Fruit fly (Drosophila melanogaster): ENCODE results near the gene CG7394.

The CG7394 gene

DNA sequence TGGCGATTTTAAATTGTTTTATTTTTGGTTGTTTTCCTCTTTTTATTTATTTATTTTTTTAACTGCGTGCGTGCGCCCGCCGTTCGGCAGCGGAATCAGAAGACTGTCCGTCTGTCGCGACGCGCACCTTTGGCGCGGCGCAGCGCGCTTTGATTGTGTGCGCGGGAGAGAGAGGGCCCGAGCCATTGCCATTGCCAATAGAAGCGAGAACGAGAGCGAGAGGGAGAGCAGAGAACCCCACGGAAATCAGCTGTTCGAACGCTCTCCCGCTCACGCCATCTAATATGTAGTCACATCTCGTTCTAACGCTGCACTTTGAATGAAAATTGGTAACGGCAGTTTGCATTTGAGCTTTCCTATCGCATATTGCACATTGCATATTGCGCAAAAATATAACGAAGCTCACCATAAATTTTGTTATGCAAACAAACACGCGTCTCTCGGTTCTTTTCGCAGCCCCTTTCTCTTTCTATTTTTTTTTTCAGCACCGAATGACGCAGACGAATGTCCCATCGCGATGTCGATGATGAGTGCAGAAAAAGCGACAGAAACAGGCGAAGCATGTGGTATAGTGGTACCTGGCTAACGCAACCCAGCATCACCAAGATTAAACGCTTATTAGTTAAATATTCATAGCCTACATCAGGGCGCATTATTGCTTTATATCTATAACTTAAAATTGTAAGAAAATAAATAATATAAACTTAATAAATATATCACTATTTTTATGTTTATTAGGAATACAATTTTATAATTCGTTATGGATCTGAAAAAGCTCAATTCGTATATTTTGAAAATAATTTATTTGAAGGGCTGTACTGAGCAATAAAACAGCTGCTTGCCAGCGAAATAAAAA, 27.2 kb upstream of the CG7394 start (continued):
- no peak for TF ChIP-seq CG7786 (GFP tag; optimal IDR thresholded peaks at IDR 0.05)
- TF ChIP-seq CG12236 (GFP tag; optimal IDR thresholded peaks at IDR 0.05) = no peak
- TF ChIP-seq sug (tag; optimal IDR thresholded peaks at IDR 0.05) = no peak

DNA sequence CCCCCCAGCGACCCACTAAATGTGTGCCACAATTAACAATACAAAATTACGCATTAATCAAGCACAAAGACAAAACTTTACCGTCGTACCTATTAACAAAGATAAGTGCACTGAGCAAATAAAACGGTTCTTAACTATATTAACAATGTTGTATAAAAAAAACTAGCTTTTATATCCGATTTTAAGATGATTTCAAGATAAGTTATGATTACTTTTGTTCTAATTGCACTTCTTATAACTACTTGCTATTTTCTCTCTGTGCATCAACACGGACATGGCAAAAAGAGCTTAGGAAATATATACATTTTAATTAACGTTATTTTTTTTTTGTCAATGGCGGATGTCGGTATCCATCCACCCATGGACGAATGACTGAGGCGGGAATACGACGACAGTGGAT, 25.7 kb upstream of the CG7394 start:
- TF ChIP-seq Ptx1 (GFP tag; IDR thresholded peaks at IDR 0.05) (peak; percentile 54), ind (GFP tag; optimal IDR thresholded peaks at IDR 0.05) (peak; percentile 11), crol (GFP tag; IDR thresholded peaks at IDR 0.05) (peak; percentile 18; the same call in 1 of the 2 replicates), Asciz (GFP tag; optimal IDR thresholded peaks at IDR 0.05) (no peak), seq (GFP tag; IDR thresholded peaks at IDR 0.05) (peak; percentile 56; the same call in 1 of the 2 replicates), Xbp1 (GFP tag; optimal IDR thresholded peaks at IDR 0.05) (peak; percentile 7), pan (optimal IDR thresholded peaks at IDR 0.05) (no peak), pan (GFP tag; optimal IDR thresholded peaks at IDR 0.05 in 1 of 2, IDR thresholded peaks at IDR 0.05 in 1 of 2) (peak in 1 of 2 experiments; percentile 42), bsh (GFP tag; optimal IDR thresholded peaks at IDR 0.05) (peak in 1 of 2 experiments; percentile 41), Atf6 (GFP tag; IDR thresholded peaks at IDR 0.05) (peak; percentile 38; the same call in 1 of the 2 replicates), dmrt99B (tag; optimal IDR thresholded peaks at IDR 0.05) (peak; percentile 31), CG3281 (GFP tag; optimal IDR thresholded peaks at IDR 0.05) (peak; percentile 6), corto (GFP tag; optimal IDR thresholded peaks at IDR 0.05) (no peak), ttk (GFP tag; IDR thresholded peaks at IDR 0.05) (0 out of 2 replicates have a peak, but pooled peaks have one; percentile 7), az2 (GFP tag; optimal IDR thresholded peaks at IDR 0.05) (peak; percentile 2), CG17328 (GFP tag; IDR thresholded peaks at IDR 0.05) (peak; percentile 7; the same call in 1 of the 2 replicates), E2f2 (GFP tag; IDR thresholded peaks at IDR 0.05) (peak; percentile 25; the same call in 1 of the 2 replicates), Optix (GFP tag; IDR thresholded peaks at IDR 0.05) (no peak), CG34422 (GFP tag; IDR thresholded peaks at IDR 0.05) (0 out of 3 replicates have a peak, but pooled peaks have one; percentile 55), CG7839 (tag; optimal IDR thresholded peaks at IDR 0.05) (peak; percentile 12), crp (GFP tag; optimal IDR thresholded peaks at IDR 0.05) (no peak), unpg (GFP tag; optimal IDR thresholded peaks at IDR 0.05) (peak; percentile 24), sens (GFP tag) (peak; percentile 83), CG14441 (GFP tag; IDR thresholded peaks at IDR 0.05) (peak; percentile 27; the same call in 1 of the 2 replicates), pnt (GFP tag; optimal IDR thresholded peaks at IDR 0.05) (no peak), ems (GFP tag; optimal IDR thresholded peaks at IDR 0.05) (peak; percentile 5), CG2120 (GFP tag; optimal IDR thresholded peaks at IDR 0.05) (peak; percentile 7), CG31441 (GFP tag; IDR thresholded peaks at IDR 0.05) (peak; percentile 29; the same call in 1 of the 2 replicates), CG15514 (GFP tag; optimal IDR thresholded peaks at IDR 0.05) (peak; percentile 15), sisA (GFP tag; IDR thresholded peaks at IDR 0.05) (peak; percentile 43), Vsx1 (GFP tag; optimal IDR thresholded peaks at IDR 0.05) (peak; percentile 15), CG18599 (GFP tag; optimal IDR thresholded peaks at IDR 0.05) (peak; percentile 29), CG11085 (GFP tag; IDR thresholded peaks at IDR 0.05) (no peak), org-1 (GFP tag; optimal IDR thresholded peaks at IDR 0.05) (no peak), Aef1 (GFP tag; IDR thresholded peaks at IDR 0.05) (peak; percentile 16; the same call in 1 of the 3 replicates), Dek (tag; optimal IDR thresholded peaks at IDR 0.05) (no peak), stc (GFP tag; IDR thresholded peaks at IDR 0.05) (peak; percentile 33; the same call in 1 of the 2 replicates), dm (GFP tag; optimal IDR thresholded peaks at IDR 0.05) (no peak), CG17359 (tag; optimal IDR thresholded peaks at IDR 0.05) (peak; percentile 20), B-H1 (GFP tag; IDR thresholded peaks at IDR 0.05) (0 out of 3 replicates have a peak, but pooled peaks have one; percentile 25), Atf3 (GFP tag; optimal IDR thresholded peaks at IDR 0.05) (no peak), lmd (GFP tag; IDR thresholded peaks at IDR 0.05) (peak; percentile 41; the same call in 1 of the 2 replicates), Xrp1 (GFP tag; IDR thresholded peaks at IDR 0.05) (peak; percentile 48; the same call in 1 of the 2 replicates), CG16813 (GFP tag; IDR thresholded peaks at IDR 0.05; ENCODE audit: partially characterized antibody) (no peak)

Data from whole organism, embryonic.